Worm (Caenorhabditis elegans): Measurements from ENCODE around the gene mak-2.

DNA sequence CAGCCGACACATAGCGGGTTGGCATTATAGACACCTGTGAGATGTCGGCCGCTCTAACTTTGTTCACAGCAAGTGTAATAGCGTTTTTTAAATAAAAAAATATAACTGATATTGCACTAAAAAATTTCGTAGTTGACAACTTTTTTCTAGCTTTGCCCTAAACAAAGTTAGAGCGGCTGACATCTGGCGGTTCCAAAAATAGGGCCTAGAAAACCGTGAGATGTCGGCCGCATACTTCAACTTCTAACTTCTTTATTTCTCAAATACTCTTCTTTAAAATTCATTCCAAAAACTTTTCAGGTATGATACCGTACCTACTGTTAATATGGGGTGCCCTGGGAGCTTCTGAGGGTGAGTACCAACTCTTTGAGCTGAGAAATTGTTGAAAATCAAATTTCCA, 26.5 kb upstream of the mak-2 start, which contains the start of gene Y55F3BR.2:
- TF ChIP-seq ceh-9 (tag; optimal IDR thresholded peaks at IDR 0.05) (no peak), mec-3 (tag; optimal IDR thresholded peaks at IDR 0.05; ENCODE audit: borderline replicate concordance) (no peak), npax-4 (tag; optimal IDR thresholded peaks at IDR 0.05) (no peak), ama-1 (optimal IDR thresholded peaks at IDR 0.05) (no peak), nfya-1 (tag; optimal IDR thresholded peaks at IDR 0.05) (no peak), pros-1 (tag; optimal IDR thresholded peaks at IDR 0.05) (no peak), fax-1 (tag; optimal IDR thresholded peaks at IDR 0.05) (no peak), pqm-1 (tag; optimal IDR thresholded peaks at IDR 0.05) (no peak), ceh-30 (tag; optimal IDR thresholded peaks at IDR 0.05) (no peak), ceh-6 (GFP tag; optimal IDR thresholded peaks at IDR 0.05) (no peak), hlh-6 (tag; optimal IDR thresholded peaks at IDR 0.05) (no peak)
